Worm (Caenorhabditis elegans): ENCODE measurements around the gene K07B1.4.

Gene K07B1.4

ce11 chrV:9326903-9327302, 1.9 kb upstream of the K07B1.4 start:
- TF ChIP-seq aptf-2 (GFP tag; conservative IDR thresholded peaks at IDR 0.05) (no peak), F23B12.7 (tag; optimal IDR thresholded peaks at IDR 0.05; ENCODE audit: insufficient read depth) (no peak), ztf-6 (GFP tag; IDR thresholded peaks at IDR 0.05) (no peak), madf-8 (GFP tag; conservative IDR thresholded peaks at IDR 0.05) (no peak), F39B2.1 (GFP tag; IDR thresholded peaks at IDR 0.05) (no peak), ama-1 (optimal IDR thresholded peaks at IDR 0.05) (no peak), ama-1 (GFP tag; optimal IDR thresholded peaks at IDR 0.05) (peak in 1 of 2 experiments; percentile 4), hrde-1 (tag; optimal IDR thresholded peaks at IDR 0.05; ENCODE audit: borderline replicate concordance) (peak; percentile 72), him-1 (tag; optimal IDR thresholded peaks at IDR 0.05) (peak; percentile 79), K12H6.12 (tag; optimal IDR thresholded peaks at IDR 0.05) (peak; percentile 9), madf-3 (GFP tag; IDR thresholded peaks at IDR 0.05) (0 out of 2 replicates have a peak, but pooled peaks have one; percentile 31), lin-35 (GFP tag; optimal IDR thresholded peaks at IDR 0.05) (peak in 1 of 3 experiments; percentile 12), lin-26 (GFP tag; IDR thresholded peaks at IDR 0.05) (peak; percentile 55; the same call in 1 of the 2 replicates), F52B5.7 (tag; optimal IDR thresholded peaks at IDR 0.05) (no peak), sptf-2 (GFP tag; optimal IDR thresholded peaks at IDR 0.05) (no peak), madf-6 (GFP tag; IDR thresholded peaks at IDR 0.05) (0 out of 2 replicates have a peak, but pooled peaks have one; percentile 21), ekl-4 (GFP tag; IDR thresholded peaks at IDR 0.05) (no peak), ceh-79 (tag; optimal IDR thresholded peaks at IDR 0.05) (no peak), athp-1 (tag; optimal IDR thresholded peaks at IDR 0.05) (peak; percentile 24), B0261.1 (tag; optimal IDR thresholded peaks at IDR 0.05) (no peak), dpff-1 (tag; optimal IDR thresholded peaks at IDR 0.05) (peak; percentile 4), nfya-2 (GFP tag; IDR thresholded peaks at IDR 0.05) (no peak), lin-54 (GFP tag; optimal IDR thresholded peaks at IDR 0.05) (no peak), Y53G8AR.9 (GFP tag; conservative IDR thresholded peaks at IDR 0.05) (0 out of 2 replicates have a peak, but pooled peaks have one; percentile 56), F49E8.2 (tag; optimal IDR thresholded peaks at IDR 0.05; ENCODE audit: insufficient read depth) (no peak), hsf-1 (GFP tag; IDR thresholded peaks at IDR 0.05) (no peak; the same call in 1 of the 2 replicates), cebp-1 (GFP tag; IDR thresholded peaks at IDR 0.05) (peak; percentile 49; the same call in 1 of the 2 replicates), cebp-1 (tag; optimal IDR thresholded peaks at IDR 0.05) (peak; percentile 43), snpc-4 (GFP tag; optimal IDR thresholded peaks at IDR 0.05) (no peak), snpc-4 (tag; optimal IDR thresholded peaks at IDR 0.05) (peak in 1 of 4 experiments; percentile 13), tbx-9 (tag; optimal IDR thresholded peaks at IDR 0.05; ENCODE audit: borderline replicate concordance) (no peak), Y79H2A.3 (GFP tag; conservative IDR thresholded peaks at IDR 0.05) (0 out of 2 replicates have a peak, but pooled peaks have one; percentile 29), ztf-25 (GFP tag; IDR thresholded peaks at IDR 0.05) (no peak), mxl-1 (tag; optimal IDR thresholded peaks at IDR 0.05) (no peak), rec-8 (tag; optimal IDR thresholded peaks at IDR 0.05) (peak in 1 of 2 experiments; percentile 23), die-1 (tag; optimal IDR thresholded peaks at IDR 0.05) (no peak)

ce11 chrV:9327691-9328090, 1.1 kb upstream of the K07B1.4 start:
- TF ChIP-seq madf-10 (tag; optimal IDR thresholded peaks at IDR 0.05), result no peak
- no peak for TF ChIP-seq nhr-27 (tag; optimal IDR thresholded peaks at IDR 0.05)
- no peak for TF ChIP-seq cebp-1 (GFP tag; IDR thresholded peaks at IDR 0.05)
- TF ChIP-seq cebp-1 (tag; optimal IDR thresholded peaks at IDR 0.05), result no peak
- peak; percentile 30 for TF ChIP-seq ztf-26 (tag; optimal IDR thresholded peaks at IDR 0.05)
- peak; percentile 74 for TF ChIP-seq nhr-80 (tag; optimal IDR thresholded peaks at IDR 0.05)
- TF ChIP-seq lin-26 (GFP tag; IDR thresholded peaks at IDR 0.05), result 0 out of 2 replicates have a peak, but pooled peaks have one; percentile 7
- TF ChIP-seq atf-7 (tag; optimal IDR thresholded peaks at IDR 0.05), result peak; percentile 48
- no peak for TF ChIP-seq bed-1 (GFP tag; IDR thresholded peaks at IDR 0.05)
- no peak for TF ChIP-seq madf-6 (GFP tag; IDR thresholded peaks at IDR 0.05)

Measured in whole organism, young adult.